Fruit fly (Drosophila melanogaster) whole organism, embryonic: Measurements from ENCODE around the gene Phyhd1.
A peak's percentile ranks its signal among the peaks of the same experiment; 100 is the strongest.

Experiments
- Awh ChIP-seq: fragments of 200-800 bp; sonication (Bioruptor generic); IDR thresholded peaks from 2 replicates; pipeline ENCODE4, ENCODE4 v1.3.6; 2022; ENCODE audit warnings: missing biosample characterization, missing genetic modification characterization
- CG10654 ChIP-seq: fragments of 200-800 bp; sonication (Bioruptor generic); optimal IDR thresholded peaks from 2 replicates; lab custom pipeline; 2016; ENCODE audit warnings: missing biosample characterization, missing genetic modification characterization
- CG11723 ChIP-seq: fragments of 200-800 bp; sonication (Bioruptor generic); optimal IDR thresholded peaks from 2 replicates; lab custom pipeline; 2017; ENCODE audit warnings: missing biosample characterization, mild to moderate bottlenecking, missing genetic modification characterization
- CG12769 ChIP-seq: fragments of 200-800 bp; sonication (Bioruptor generic); optimal IDR thresholded peaks from 2 replicates; lab custom pipeline; 2019; ENCODE audit warnings: missing biosample characterization, mild to moderate bottlenecking, missing genetic modification characterization, moderate library complexity
- CG13624 ChIP-seq: fragments of 200-800 bp; sonication (Bioruptor generic); optimal IDR thresholded peaks from 2 replicates; lab custom pipeline; 2016; ENCODE audit warnings: missing biosample characterization, missing genetic modification characterization
- CG14014 ChIP-seq: fragments of 200-800 bp; sonication (Bioruptor generic); IDR thresholded peaks from 2 replicates; pipeline ENCODE4 v1.3.6; 2022; ENCODE audit warnings: missing biosample characterization, missing genetic modification characterization
- CG14860 ChIP-seq: fragments of 200-800 bp; sonication (Bioruptor generic); IDR thresholded peaks from 3 replicates; pipeline ENCODE4 v1.3.6; 2022; ENCODE audit warnings: missing biosample characterization, missing genetic modification characterization; ENCODE audit not compliant: partially characterized antibody
- CG15479 ChIP-seq: fragments of 200-800 bp; sonication (Bioruptor generic); optimal IDR thresholded peaks from 3 replicates; lab custom pipeline; 2019; ENCODE audit warnings: missing biosample characterization, mild to moderate bottlenecking, missing genetic modification characterization, moderate library complexity
- CG1602 ChIP-seq: fragments of 200-800 bp; sonication (Bioruptor generic); optimal IDR thresholded peaks from 3 replicates; lab custom pipeline; 2016; ENCODE audit warnings: missing biosample characterization, missing genetic modification characterization
- CG16813 ChIP-seq: fragments of 200-800 bp; sonication (Bioruptor generic); IDR thresholded peaks from 3 replicates; pipeline ENCODE4 v1.3.6; 2022; ENCODE audit warnings: missing biosample characterization, missing genetic modification characterization; ENCODE audit not compliant: partially characterized antibody
- CG17568 ChIP-seq: fragments of 200-800 bp; sonication (Bioruptor generic); optimal IDR thresholded peaks from 2 replicates; lab custom pipeline; 2018; ENCODE audit warnings: missing biosample characterization, mild to moderate bottlenecking, missing genetic modification characterization, moderate library complexity
- CG2116 ChIP-seq: fragments of 200-800 bp; sonication (Bioruptor generic); optimal IDR thresholded peaks from 3 replicates; lab custom pipeline; 2018; ENCODE audit warnings: missing biosample characterization, mild to moderate bottlenecking, missing genetic modification characterization
- CG4404 ChIP-seq: fragments of 200-800 bp; sonication (Bioruptor generic); IDR thresholded peaks from 2 replicates; pipeline ENCODE4 v1.3.6; 2022; ENCODE audit warnings: missing biosample characterization, missing genetic modification characterization
- CG4617 ChIP-seq: fragments of 200-800 bp; sonication (Bioruptor generic); optimal IDR thresholded peaks from 3 replicates; lab custom pipeline; 2016; ENCODE audit warnings: missing biosample characterization, missing genetic modification characterization, borderline replicate concordance
- CG6254 ChIP-seq: fragments of 200-800 bp; sonication (Bioruptor generic); optimal IDR thresholded peaks from 3 replicates; lab custom pipeline; 2017; ENCODE audit warnings: mild to moderate bottlenecking, missing biosample characterization, missing genetic modification reagents, missing genetic modification characterization
- CG7271 ChIP-seq: fragments of 200-800 bp; sonication (Bioruptor generic); optimal IDR thresholded peaks from 2 replicates; lab custom pipeline; 2018; ENCODE audit warnings: missing biosample characterization, mild to moderate bottlenecking, missing genetic modification characterization, moderate library complexity
- CG7839 ChIP-seq: fragments of 200-800 bp; sonication (Bioruptor generic); optimal IDR thresholded peaks from 3 replicates; lab custom pipeline; 2018; ENCODE audit warnings: missing biosample characterization, mild to moderate bottlenecking, missing genetic modification characterization, moderate library complexity
- Ets97D ChIP-seq: fragments of 200-800 bp; sonication (Bioruptor generic); optimal IDR thresholded peaks from 3 replicates; lab custom pipeline; 2016; ENCODE audit warnings: missing biosample characterization, missing genetic modification characterization
- Fer3 ChIP-seq: fragments of 200-800 bp; sonication (Bioruptor generic); optimal IDR thresholded peaks from 2 replicates; lab custom pipeline; 2018; ENCODE audit warnings: missing biosample characterization, mild to moderate bottlenecking, missing genetic modification characterization, moderate library complexity
- H2.0 ChIP-seq: fragments of 200-800 bp; sonication (Bioruptor generic); IDR thresholded peaks from 2 replicates; pipeline ENCODE4 v1.3.6; 2022; ENCODE audit warnings: missing biosample characterization, missing genetic modification characterization
- HLH3B ChIP-seq: fragments of 200-800 bp; sonication (Bioruptor generic); IDR thresholded peaks from 2 replicates; pipeline ENCODE4 v1.3.6; 2022; ENCODE audit warnings: missing biosample characterization, missing genetic modification characterization
- Lhr ChIP-seq: fragments of 200-800 bp; sonication (Bioruptor generic); optimal IDR thresholded peaks from 3 replicates; lab custom pipeline; 2017; ENCODE audit warnings: mild to moderate bottlenecking, missing biosample characterization, missing genetic modification reagents, missing genetic modification characterization
- MBD-R2 ChIP-seq: fragments of 200-800 bp; sonication (Bioruptor generic); IDR thresholded peaks from 2 replicates; pipeline ENCODE4 v1.3.6; 2022; ENCODE audit warnings: missing biosample characterization, missing genetic modification characterization
- Meics ChIP-seq: fragments of 200-800 bp; sonication (Bioruptor generic); optimal IDR thresholded peaks from 2 replicates; lab custom pipeline; 2017; ENCODE audit warnings: missing biosample characterization, mild to moderate bottlenecking, missing genetic modification characterization
- NC2α ChIP-seq: fragments of 200-800 bp; sonication (Bioruptor generic); optimal IDR thresholded peaks from 2 replicates; lab custom pipeline; 2016; ENCODE audit warnings: missing biosample characterization, missing genetic modification characterization
- Opbp ChIP-seq: fragments of 200-800 bp; sonication (Bioruptor generic); IDR thresholded peaks from 3 replicates; pipeline ENCODE4 v1.3.6; 2022; ENCODE audit warnings: missing biosample characterization, missing genetic modification characterization; ENCODE audit not compliant: partially characterized antibody
- Pdp1 ChIP-seq, 2 experiments: fragments of 200-800 bp; sonication (Bioruptor generic); optimal IDR thresholded peaks; 3 replicates each; lab custom pipeline; 2016; ENCODE audit warnings: missing biosample characterization in 2 of 2, missing genetic modification characterization in 2 of 2, mild to moderate bottlenecking in 1 of 2, moderate library complexity in 1 of 2
- Scr ChIP-seq: fragments of 200-800 bp; sonication (Bioruptor generic); IDR thresholded peaks from 2 replicates; pipeline ENCODE4 v1.3.6; 2022; ENCODE audit warnings: missing biosample characterization, missing genetic modification characterization; ENCODE audit not compliant: partially characterized antibody
- Sox100B ChIP-seq: fragments of 200-800 bp; sonication (Bioruptor generic); optimal IDR thresholded peaks from 3 replicates; lab custom pipeline; 2018; ENCODE audit warnings: missing biosample characterization, mild to moderate bottlenecking, missing genetic modification characterization
- amos ChIP-seq: fragments of 200-800 bp; sonication (Bioruptor generic); IDR thresholded peaks from 2 replicates; pipeline ENCODE4 v1.3.6; 2022; ENCODE audit warnings: missing biosample characterization, missing genetic modification characterization; ENCODE audit not compliant: partially characterized antibody
- cas ChIP-seq: fragments of 200-800 bp; sonication (Bioruptor generic); IDR thresholded peaks from 2 replicates; pipeline ENCODE4 v1.3.6; 2022; ENCODE audit warnings: missing biosample characterization, missing genetic modification characterization
- chif ChIP-seq, 2 experiments: fragments of 200-800 bp; sonication (Bioruptor generic); optimal IDR thresholded peaks; 3 replicates each; lab custom pipeline; 2016; ENCODE audit warnings: missing biosample characterization in 2 of 2, missing genetic modification characterization in 2 of 2
- dmrt99B ChIP-seq: fragments of 200-800 bp; sonication (Bioruptor generic); optimal IDR thresholded peaks from 2 replicates; lab custom pipeline; 2018; ENCODE audit warnings: missing biosample characterization, mild to moderate bottlenecking, missing genetic modification characterization, moderate library complexity
- gfzf ChIP-seq: fragments of 200-800 bp; sonication (Bioruptor generic); optimal IDR thresholded peaks from 2 replicates; lab custom pipeline; 2016; ENCODE audit warnings: missing biosample characterization, mild to moderate bottlenecking, missing genetic modification characterization, moderate library complexity
- hb ChIP-seq: fragments of 200-800 bp; sonication (Bioruptor generic); IDR thresholded peaks from 3 replicates; pipeline ENCODE4 v1.3.6; 2022; ENCODE audit warnings: missing biosample characterization, missing genetic modification characterization; ENCODE audit not compliant: partially characterized antibody
- jumu ChIP-seq: fragments of 200-800 bp; sonication (Bioruptor generic); optimal IDR thresholded peaks from 3 replicates; lab custom pipeline; 2016; ENCODE audit warnings: missing biosample characterization, missing genetic modification characterization
- kay ChIP-seq: fragments of 200-800 bp; sonication (Bioruptor generic); optimal IDR thresholded peaks from 2 replicates; lab custom pipeline; 2016; ENCODE audit warnings: missing biosample characterization, missing genetic modification characterization
- knrl ChIP-seq: fragments of 200-800 bp; sonication (Bioruptor generic); IDR thresholded peaks from 3 replicates; pipeline ENCODE4 v1.3.6; 2022; ENCODE audit warnings: missing biosample characterization, missing genetic modification characterization; ENCODE audit not compliant: partially characterized antibody
- mam ChIP-seq: fragments of 200-800 bp; sonication (Bioruptor generic); optimal IDR thresholded peaks from 3 replicates; lab custom pipeline; 2016; ENCODE audit warnings: missing biosample characterization, missing genetic modification characterization
- nerfin-2 ChIP-seq: fragments of 200-800 bp; sonication (Bioruptor generic); IDR thresholded peaks from 2 replicates; pipeline ENCODE4 v1.3.6; 2022; ENCODE audit warnings: missing biosample characterization, missing genetic modification characterization; ENCODE audit not compliant: partially characterized antibody
- nmo ChIP-seq: fragments of 200-800 bp; sonication (Bioruptor generic); optimal IDR thresholded peaks from 2 replicates; lab custom pipeline; 2018; ENCODE audit warnings: missing biosample characterization, mild to moderate bottlenecking, missing genetic modification characterization, moderate library complexity
- sens ChIP-seq: fragments of 200-800 bp; sonication (Bioruptor generic); peaks from one replicate; lab custom pipeline; 2016; ENCODE audit warnings: missing biosample characterization, missing genetic modification characterization
- sens-2 ChIP-seq: fragments of 200-800 bp; sonication (Bioruptor generic); IDR thresholded peaks from 2 replicates; pipeline ENCODE4 v1.3.6; 2022; ENCODE audit warnings: missing biosample characterization, missing genetic modification characterization
- sqz ChIP-seq: fragments of 200-800 bp; sonication (Bioruptor generic); optimal IDR thresholded peaks from 3 replicates; lab custom pipeline; 2018; ENCODE audit warnings: missing biosample characterization, mild to moderate bottlenecking, missing genetic modification characterization
- stwl ChIP-seq: fragments of 200-800 bp; sonication (Bioruptor generic); optimal IDR thresholded peaks from 3 replicates; lab custom pipeline; 2018; ENCODE audit warnings: missing biosample characterization, mild to moderate bottlenecking, missing genetic modification characterization, moderate library complexity
- tgo ChIP-seq: fragments of 200-800 bp; sonication (Bioruptor generic); IDR thresholded peaks from 3 replicates; pipeline ENCODE4 v1.3.6; 2022; ENCODE audit warnings: missing biosample characterization, missing genetic modification characterization
- ttk ChIP-seq: fragments of 200-800 bp; sonication (Bioruptor generic); IDR thresholded peaks from 2 replicates; pipeline ENCODE4 v2.1.2; 2022; ENCODE audit warnings: missing biosample characterization, missing genetic modification characterization
- vfl ChIP-seq: fragments of 200-800 bp; sonication (Bioruptor generic); optimal IDR thresholded peaks from 2 replicates; lab custom pipeline; 2016; ENCODE audit warnings: missing biosample characterization, missing genetic modification characterization
- vnd ChIP-seq: fragments of 200-800 bp; sonication (Bioruptor generic); IDR thresholded peaks from 3 replicates; pipeline ENCODE4 v1.3.6; 2022; ENCODE audit warnings: missing biosample characterization, missing genetic modification characterization; ENCODE audit not compliant: partially characterized antibody
- wek ChIP-seq: fragments of 200-800 bp; sonication (Bioruptor generic); optimal IDR thresholded peaks from 3 replicates; lab custom pipeline; 2018; ENCODE audit warnings: missing biosample characterization, mild to moderate bottlenecking, missing genetic modification characterization, moderate library complexity

The Phyhd1 gene

DNA sequence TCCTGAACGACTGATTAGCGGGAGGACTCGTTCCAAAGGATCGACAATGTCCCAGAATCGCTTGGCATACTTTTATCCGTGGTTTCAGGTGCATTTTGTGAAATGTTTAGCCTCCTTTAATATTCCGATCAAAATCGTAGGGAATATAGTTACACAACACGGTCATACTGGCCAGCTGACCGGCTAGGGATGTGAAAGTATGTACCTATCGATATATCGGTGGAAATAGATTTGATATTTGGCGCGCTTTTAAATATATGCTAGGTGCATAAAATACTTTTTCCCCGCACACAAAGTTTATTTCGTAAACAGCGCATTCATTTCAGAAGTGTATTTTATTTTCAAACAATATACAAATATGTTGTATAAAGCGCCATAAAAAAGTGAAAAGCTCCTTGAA lies 27.4 kb upstream of the Phyhd1 start, which contains the start of gene CG31278 (continued):
- TF ChIP-seq vnd (GFP tag; lab: Robert Waterston, UW) (peak; percentile 64; the same call in 2 of the 3 replicates), nerfin-2 (GFP tag; lab: Robert Waterston, UW) (peak; percentile 39; the same call in 1 of the 2 replicates), NC2α (no peak), H2.0 (GFP tag; lab: Robert Waterston, UW) (no peak), stwl (tag; lab: Kevin White, UChicago) (peak; percentile 83), Lhr (peak; percentile 13), Awh (GFP tag; lab: Robert Waterston, UW) (no peak), CG12769 (no peak), CG14860 (GFP tag; lab: Robert Waterston, UW) (0 out of 3 replicates have a peak, but pooled peaks have one; percentile 56), cas (GFP tag; lab: Robert Waterston, UW) (no peak), chif (GFP tag; optimal IDR thresholded peaks at IDR 0.05; lab: Kevin White, UChicago) (no peak), Opbp (GFP tag; lab: Robert Waterston, UW) (peak; percentile 79; the same call in 2 of the 3 replicates), Sox100B (GFP tag; lab: Kevin White, UChicago) (no peak), jumu (no peak), Meics (GFP tag; lab: Kevin White, UChicago) (no peak), sens-2 (GFP tag; lab: Robert Waterston, UW) (no peak), CG7839 (tag; lab: Kevin White, UChicago) (no peak), Fer3 (tag; lab: Kevin White, UChicago) (no peak), HLH3B (no peak), gfzf (GFP tag; lab: Kevin White, UChicago) (peak; percentile 67), amos (GFP tag; lab: Robert Waterston, UW) (peak; percentile 84), MBD-R2 (peak; percentile 88), CG4617 (GFP tag; lab: Kevin White, UChicago) (peak; percentile 66), kay (GFP tag; lab: Kevin White, UChicago) (no peak), CG11723 (GFP tag; lab: Kevin White, UChicago) (no peak), CG15479 (no peak), CG2116 (GFP tag; lab: Kevin White, UChicago) (peak; percentile 46), vfl (GFP tag; lab: Kevin White, UChicago) (no peak), ttk (GFP tag; lab: Robert Waterston, UW) (no peak), knrl (GFP tag; lab: Robert Waterston, UW) (peak; percentile 79), CG1602 (GFP tag; lab: Kevin White, UChicago) (no peak), CG7271 (tag; lab: Kevin White, UChicago) (no peak), CG10654 (GFP tag; lab: Kevin White, UChicago) (no peak), wek (GFP tag; lab: Kevin White, UChicago) (no peak), Ets97D (GFP tag; lab: Kevin White, UChicago) (peak; percentile 22), sens (GFP tag; lab: Kevin White, UChicago) (peak; percentile 58), dmrt99B (tag; lab: Kevin White, UChicago) (no peak), CG13624 (GFP tag; lab: Kevin White, UChicago) (no peak), CG4404 (GFP tag; lab: Robert Waterston, UW) (no peak), Scr (peak; percentile 83), tgo (GFP tag; lab: Robert Waterston, UW) (no peak), mam (GFP tag; lab: Kevin White, UChicago) (no peak), sqz (GFP tag; lab: Kevin White, UChicago) (no peak), CG17568 (GFP tag; lab: Kevin White, UChicago) (no peak), hb (GFP tag; lab: Robert Waterston, UW) (peak; percentile 68; the same call in 1 of the 3 replicates), CG16813 (GFP tag; lab: Robert Waterston, UW) (peak; percentile 74), CG6254 (GFP tag; lab: Kevin White, UChicago) (no peak), nmo (GFP tag; lab: Kevin White, UChicago) (peak; percentile 23), Pdp1 (GFP tag; optimal IDR thresholded peaks at IDR 0.05; lab: Kevin White, UChicago) (peak in 1 of 2 experiments; percentile 91), CG14014 (GFP tag; lab: Robert Waterston, UW) (no peak)
